Worm (Caenorhabditis elegans): ENCODE measurements around the gene srx-120.
A peak's percentile ranks its signal among the peaks of the same experiment; 100 is the strongest.

The srx-120 gene

DNA sequence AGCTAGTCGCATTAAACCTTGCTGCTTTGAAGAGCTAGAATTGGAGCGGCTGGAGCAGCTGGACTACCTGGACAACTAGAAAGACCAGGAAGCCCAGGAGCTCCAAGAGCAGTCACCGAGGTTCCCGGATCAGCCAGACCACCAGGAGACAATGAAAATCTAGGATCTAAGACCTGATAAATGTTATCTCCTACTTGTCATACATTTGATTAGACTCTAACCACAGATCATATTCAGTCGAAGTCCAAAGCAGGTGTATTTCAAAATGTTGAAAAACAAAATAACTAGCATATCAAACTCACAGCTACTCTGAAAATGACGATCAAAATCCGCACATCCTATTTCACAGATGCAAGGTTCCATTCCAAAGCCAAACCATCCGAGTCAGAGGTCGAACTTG is 39.1 kb upstream of the srx-120 start, which contains the start of gene srz-6:
Gene srz-6, plus strand, starts transcription at position 301 of the 400 bp plus-strand sequence.
- TF ChIP-seq nhr-111 (GFP tag; optimal IDR thresholded peaks at IDR 0.05) (no peak), tag-97 (GFP tag; IDR thresholded peaks at IDR 0.05) (no peak), mxl-2 (GFP tag; conservative IDR thresholded peaks at IDR 0.05) (no peak), daf-19 (GFP tag; conservative IDR thresholded peaks at IDR 0.05) (no peak), saeg-2 (GFP tag; IDR thresholded peaks at IDR 0.05) (no peak), F49E8.2 (tag; optimal IDR thresholded peaks at IDR 0.05; ENCODE audit: borderline replicate concordance) (no peak), lin-39 (tag; optimal IDR thresholded peaks at IDR 0.05) (no peak), daf-8 (GFP tag; IDR thresholded peaks at IDR 0.05) (no peak), nhr-11 (tag; optimal IDR thresholded peaks at IDR 0.05) (no peak), dmd-6 (GFP tag; IDR thresholded peaks at IDR 0.05) (no peak), zag-1 (tag; optimal IDR thresholded peaks at IDR 0.05) (no peak), nhr-25 (tag; optimal IDR thresholded peaks at IDR 0.05; ENCODE audit: borderline replicate concordance, insufficient read depth) (no peak), zfp-3 (GFP tag; conservative IDR thresholded peaks at IDR 0.05) (no peak), nhr-41 (GFP tag; IDR thresholded peaks at IDR 0.05) (no peak), daf-12 (tag; optimal IDR thresholded peaks at IDR 0.05) (no peak), cey-2 (tag; optimal IDR thresholded peaks at IDR 0.05; ENCODE audit: borderline replicate concordance, insufficient read depth) (no peak), Y5F2A.4 (GFP tag; optimal IDR thresholded peaks at IDR 0.05) (no peak), mxl-3 (GFP tag; optimal IDR thresholded peaks at IDR 0.05) (no peak)

DNA sequence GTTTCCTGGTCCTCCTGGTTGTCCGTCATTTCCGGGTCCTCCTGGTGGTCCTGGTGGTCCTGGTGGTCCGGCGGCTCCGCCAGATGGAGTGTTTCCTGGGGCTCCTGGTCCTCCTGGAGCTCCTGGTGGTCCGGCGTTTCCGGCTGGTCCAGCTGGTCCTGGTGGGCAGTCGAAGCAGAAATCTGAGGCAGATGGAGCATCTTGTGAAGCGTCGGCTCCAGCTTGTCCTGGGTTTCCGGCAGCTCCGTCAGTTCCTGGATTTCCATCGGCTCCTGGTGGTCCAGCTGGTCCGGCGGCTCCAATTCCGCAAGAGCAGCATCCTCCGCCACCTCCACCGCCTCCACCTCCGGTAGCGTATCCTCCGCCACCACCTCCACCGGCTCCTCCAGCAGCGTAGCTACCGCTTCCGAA is 37.0 kb upstream of the srx-120 start:
- 0 out of 2 replicates have a peak, but pooled peaks have one; percentile 49 for TF ChIP-seq pha-4 (GFP tag; IDR thresholded peaks at IDR 0.05)
- TF ChIP-seq pha-4 (tag; optimal IDR thresholded peaks at IDR 0.05): no peak
- no peak for TF ChIP-seq vab-7 (GFP tag; IDR thresholded peaks at IDR 0.05)
- no peak for TF ChIP-seq F37D6.2 (tag; optimal IDR thresholded peaks at IDR 0.05)
- peak; percentile 98 for TF ChIP-seq set-16 (GFP tag; IDR thresholded peaks at IDR 0.05)

DNA sequence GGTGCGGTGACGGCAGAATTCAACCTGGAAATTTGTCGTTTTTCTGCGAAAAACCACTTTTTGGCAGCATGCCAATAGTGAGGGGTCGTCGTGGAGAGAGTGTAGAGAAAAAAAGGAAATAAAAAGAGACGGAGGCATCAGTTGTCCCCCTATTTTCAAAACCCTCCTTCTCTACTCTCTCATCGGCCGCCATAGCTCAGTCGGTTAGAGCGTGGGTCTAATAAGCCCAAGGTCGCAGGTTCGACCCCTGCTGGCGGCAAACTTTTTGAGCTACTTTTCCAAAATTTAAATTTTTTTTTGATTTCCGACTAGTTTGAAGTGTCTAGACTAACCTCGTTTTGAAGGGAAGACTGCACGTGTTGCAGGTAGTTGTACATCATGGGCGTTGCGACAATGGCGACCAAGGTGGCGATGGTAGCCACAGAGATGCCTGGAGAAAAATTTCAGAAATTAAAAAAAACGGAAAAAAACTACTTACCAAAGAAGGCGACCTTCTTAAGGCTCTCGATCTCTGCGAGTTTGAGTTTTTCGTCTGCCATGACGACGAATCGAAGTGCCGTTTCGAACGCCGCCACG is 36.4 kb upstream of the srx-120 start, which contains the start of gene col-85:
Gene col-85, minus strand, starts transcription at position 540 of the 576 bp plus-strand sequence.
- TF ChIP-seq hmg-1.1 (GFP tag; IDR thresholded peaks at IDR 0.05) (peak; percentile 98), madf-5 (GFP tag; IDR thresholded peaks at IDR 0.05) (peak; percentile 89 to 90; a peak in 3 of 4 replicates), ztf-7 (tag; optimal IDR thresholded peaks at IDR 0.05) (peak; percentile 71), ceh-28 (tag; optimal IDR thresholded peaks at IDR 0.05) (no peak), aly-2 (tag; optimal IDR thresholded peaks at IDR 0.05) (no peak), pqm-1 (tag; optimal IDR thresholded peaks at IDR 0.05) (no peak), set-16 (GFP tag; IDR thresholded peaks at IDR 0.05) (no peak), ama-1 (optimal IDR thresholded peaks at IDR 0.05) (no peak), D1046.2 (GFP tag; IDR thresholded peaks at IDR 0.05) (peak; percentile 91), daf-8 (GFP tag; IDR thresholded peaks at IDR 0.05) (0 out of 2 replicates have a peak, but pooled peaks have one; percentile 71), tra-1 (GFP tag; IDR thresholded peaks at IDR 0.05) (peak; percentile 94), nhr-6 (tag; optimal IDR thresholded peaks at IDR 0.05) (peak; percentile 48), duxl-1 (tag; optimal IDR thresholded peaks at IDR 0.05; ENCODE audit: poor library complexity) (peak; percentile 82), dve-1 (tag; optimal IDR thresholded peaks at IDR 0.05; ENCODE audit: insufficient read depth) (no peak), ceh-20 (GFP tag; IDR thresholded peaks at IDR 0.05) (peak; percentile 78), F49E8.2 (tag; optimal IDR thresholded peaks at IDR 0.05; ENCODE audit: borderline replicate concordance) (peak; percentile 49), mdt-29 (GFP tag; IDR thresholded peaks at IDR 0.05) (peak; percentile 79), F26F4.8 (GFP tag; conservative IDR thresholded peaks at IDR 0.05) (peak; percentile 92), lim-7 (GFP tag; IDR thresholded peaks at IDR 0.05) (peak; percentile 98), nhr-76 (tag; optimal IDR thresholded peaks at IDR 0.05) (no peak), lin-15B (tag; optimal IDR thresholded peaks at IDR 0.05) (no peak), lin-13 (GFP tag; optimal IDR thresholded peaks at IDR 0.05) (peak; percentile 74), gei-8 (GFP tag; optimal IDR thresholded peaks at IDR 0.05) (peak; percentile 76), rbr-2 (tag; optimal IDR thresholded peaks at IDR 0.05) (peak; percentile 87), ZK337.2 (GFP tag; IDR thresholded peaks at IDR 0.05) (peak; percentile 93), ceh-62 (tag; optimal IDR thresholded peaks at IDR 0.05) (no peak), nhr-77 (tag; optimal IDR thresholded peaks at IDR 0.05) (peak; percentile 60), nhr-11 (tag; optimal IDR thresholded peaks at IDR 0.05) (peak; percentile 56), F10B5.3 (tag; optimal IDR thresholded peaks at IDR 0.05) (no peak)

All from whole organism, L4 larva.